Worm (Caenorhabditis elegans) whole organism, late embryonic: ENCODE results near the gene acn-1.

Experiments used
- C08G9.2 ChIP-seq: sonication (generic microtip); optimal IDR thresholded peaks from 2 replicates; lab custom pipeline; 2016; ENCODE audit warnings: mild to moderate bottlenecking, missing genetic modification characterization, moderate library complexity, missing compliant biosample characterization
- T23F11.4 ChIP-seq: fragments of 200-800 bp; sonication (Bioruptor generic); optimal IDR thresholded peaks from 2 replicates; lab custom pipeline; 2018; ENCODE audit warnings: mild to moderate bottlenecking, missing genetic modification characterization, missing compliant biosample characterization
- ahr-1 ChIP-seq: sonication (generic microtip); optimal IDR thresholded peaks from 2 replicates; lab custom pipeline; 2016; ENCODE audit warnings: missing genetic modification characterization, missing compliant biosample characterization
- ama-1 ChIP-seq: fragments of 150-350 bp; optimal IDR thresholded peaks from 2 replicates; lab custom pipeline; 2014
- ceh-34 ChIP-seq: sonication (generic microtip); optimal IDR thresholded peaks from 2 replicates; lab custom pipeline; 2016; ENCODE audit warnings: mild to moderate bottlenecking, missing genetic modification characterization, missing compliant biosample characterization
- dve-1 ChIP-seq: sonication (generic microtip); optimal IDR thresholded peaks from 2 replicates; lab custom pipeline; 2017; ENCODE audit warnings: antibody characterized with exemption, mild to moderate bottlenecking, missing genetic modification characterization, missing compliant biosample characterization
- ets-4 ChIP-seq: sonication (generic microtip); optimal IDR thresholded peaks from 2 replicates; lab custom pipeline; 2016; ENCODE audit warnings: missing genetic modification characterization, missing compliant biosample characterization
- fax-1 ChIP-seq: sonication (generic microtip); optimal IDR thresholded peaks from 2 replicates; lab custom pipeline; 2016; ENCODE audit warnings: missing genotype, missing genetic modification characterization, missing compliant biosample characterization
- fkh-6 ChIP-seq: sonication (generic microtip); optimal IDR thresholded peaks from 2 replicates; lab custom pipeline; 2016; ENCODE audit warnings: missing genetic modification characterization, missing compliant biosample characterization
- gmeb-2 ChIP-seq: sonication (generic microtip); optimal IDR thresholded peaks from 2 replicates; lab custom pipeline; 2016; ENCODE audit warnings: missing genetic modification characterization, inconsistent platforms, missing compliant biosample characterization
- madf-2 ChIP-seq: sonication (generic microtip); optimal IDR thresholded peaks from 2 replicates; lab custom pipeline; 2017; ENCODE audit warnings: missing genetic modification characterization, missing compliant biosample characterization
- nfya-1 ChIP-seq: sonication (generic microtip); optimal IDR thresholded peaks from 2 replicates; lab custom pipeline; 2017; ENCODE audit warnings: missing genetic modification characterization, mild to moderate bottlenecking, missing compliant biosample characterization, antibody characterized with exemption, moderate library complexity
- npax-4 ChIP-seq: sonication (generic microtip); optimal IDR thresholded peaks from 2 replicates; lab custom pipeline; 2016; ENCODE audit warnings: missing genetic modification characterization, missing compliant biosample characterization
- ref-2 ChIP-seq: sonication (generic microtip); optimal IDR thresholded peaks from 2 replicates; lab custom pipeline; 2016; ENCODE audit warnings: missing genetic modification characterization, missing compliant biosample characterization
- syd-9 ChIP-seq: sonication (generic microtip); optimal IDR thresholded peaks from 2 replicates; lab custom pipeline; 2016; ENCODE audit warnings: mild to moderate bottlenecking, missing genetic modification characterization, moderate library complexity, missing compliant biosample characterization
- unc-3 ChIP-seq, 2 experiments: fragments of 200-800 bp in 1 of 2; sonication (Bioruptor generic) in 1 of 2; sonication (generic microtip) in 1 of 2; conservative IDR thresholded peaks in 1 of 2; optimal IDR thresholded peaks in 1 of 2; 2 replicates each; pipeline versions ENCODE4 v1.3.6 to Lab custom; 2016 to 2022; ENCODE audit warnings: missing compliant biosample characterization in 2 of 2, missing genetic modification characterization in 2 of 2, missing genetic modification reagents in 1 of 2
- ztf-16 ChIP-seq: sonication (generic microtip); optimal IDR thresholded peaks from 2 replicates; lab custom pipeline; 2017; ENCODE audit warnings: missing genetic modification characterization, missing compliant biosample characterization

Gene acn-1

DNA sequence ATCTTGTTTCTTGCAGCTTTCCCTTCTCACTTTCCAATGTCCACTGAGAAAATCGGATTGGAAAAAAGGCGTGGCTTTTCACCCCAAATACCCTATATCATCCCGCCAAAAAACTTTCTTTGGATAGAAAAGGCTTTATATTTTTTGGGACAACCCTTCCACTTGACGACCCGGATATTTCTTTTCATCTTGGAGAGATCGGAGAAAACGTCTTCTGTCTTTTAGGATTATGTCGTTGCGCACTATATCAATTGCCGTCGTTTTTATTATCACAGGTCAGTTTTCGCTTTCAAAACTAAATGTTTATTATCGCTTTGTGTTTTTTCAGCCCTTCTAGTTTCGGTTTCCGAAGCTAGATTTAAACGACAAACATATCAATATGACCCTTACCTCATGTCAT, 53.0 kb downstream of the acn-1 start, which contains the start of gene Y64H9A.2:
TSS of gene Y64H9A.2 (plus strand) at position 90 of the 400 bp plus-strand sequence.
- TF ChIP-seq C08G9.2 (tag; lab: Kevin White, UChicago), result no peak
- TF ChIP-seq ztf-16 (tag; lab: Kevin White, UChicago), result no peak
- no peak for TF ChIP-seq gmeb-2 (tag; lab: Kevin White, UChicago)
- no peak for TF ChIP-seq nfya-1
- no peak for TF ChIP-seq unc-3 (GFP tag; conservative IDR thresholded peaks at IDR 0.05; lab: Robert Waterston, UW)
- no peak for TF ChIP-seq unc-3 (tag; optimal IDR thresholded peaks at IDR 0.05; lab: Kevin White, UChicago)
- no peak for TF ChIP-seq ahr-1 (tag; lab: Kevin White, UChicago)
- no peak for TF ChIP-seq npax-4 (tag; lab: Kevin White, UChicago)
- no peak for TF ChIP-seq ceh-34 (tag; lab: Kevin White, UChicago)
- no peak for TF ChIP-seq ets-4 (tag; lab: Kevin White, UChicago)
- no peak for TF ChIP-seq fax-1 (tag; lab: Kevin White, UChicago)
- no peak for TF ChIP-seq madf-2 (tag; lab: Kevin White, UChicago)
- TF ChIP-seq dve-1, result no peak
- no peak for TF ChIP-seq T23F11.4
- TF ChIP-seq ref-2 (tag; lab: Kevin White, UChicago), result no peak
- TF ChIP-seq syd-9 (tag; lab: Kevin White, UChicago), result no peak
- TF ChIP-seq ama-1 (lab: Kevin White, UChicago), result no peak
- no peak for TF ChIP-seq fkh-6 (tag; lab: Kevin White, UChicago)
